Fruit fly (Drosophila melanogaster): ENCODE data around the gene Non2.

Gene Non2

DNA sequence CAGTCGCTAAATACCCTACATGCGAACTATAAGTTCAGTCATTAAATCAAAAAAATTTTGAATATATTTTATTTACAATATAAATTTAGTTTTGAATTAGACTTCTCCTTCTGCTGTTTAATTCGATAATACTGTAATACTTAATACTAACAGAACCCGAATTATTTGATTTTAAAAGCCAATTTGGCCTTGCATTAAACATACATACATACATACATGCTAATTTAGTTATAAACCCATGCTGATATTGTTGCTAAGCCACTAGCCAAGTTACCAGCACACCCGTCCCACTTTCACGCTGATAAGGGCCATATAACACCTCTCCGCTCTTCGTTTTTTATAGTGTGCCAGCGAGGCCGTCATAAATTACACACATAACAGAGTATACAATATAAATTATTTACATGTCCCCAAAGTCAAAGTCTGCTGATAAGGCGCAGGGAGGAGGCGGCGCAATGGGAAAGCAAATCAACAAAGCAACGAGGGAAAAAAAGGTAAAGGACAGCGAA lies 32.4 kb downstream of the Non2 start (continued):
- TF ChIP-seq Vsx1 (GFP tag; optimal IDR thresholded peaks at IDR 0.05), result peak; percentile 64
- TF ChIP-seq Trl (optimal IDR thresholded peaks at IDR 0.05), result no peak
- TF ChIP-seq Trl (GFP tag; optimal IDR thresholded peaks at IDR 0.05), result no peak
- no peak for TF ChIP-seq Max (GFP tag; optimal IDR thresholded peaks at IDR 0.05)
- TF ChIP-seq Lhr (GFP tag; optimal IDR thresholded peaks at IDR 0.05), result no peak
- peak; percentile 20; the same call in 1 of the 2 replicates for TF ChIP-seq CG14441 (GFP tag; IDR thresholded peaks at IDR 0.05)
- TF ChIP-seq CG15073 (GFP tag; optimal IDR thresholded peaks at IDR 0.05), result no peak
- no peak for TF ChIP-seq Sin3A (optimal IDR thresholded peaks at IDR 0.05)
- TF ChIP-seq Sry-δ (GFP tag; optimal IDR thresholded peaks at IDR 0.05), result no peak
- TF ChIP-seq dimm (GFP tag; IDR thresholded peaks at IDR 0.05), result no peak
- TF ChIP-seq tll (GFP tag; optimal IDR thresholded peaks at IDR 0.05), result peak in 1 of 2 experiments; percentile 68
- no peak for TF ChIP-seq CG6654 (GFP tag; optimal IDR thresholded peaks at IDR 0.05)
- 0 out of 3 replicates have a peak, but pooled peaks have one; percentile 39 for TF ChIP-seq H15 (GFP tag; IDR thresholded peaks at IDR 0.05)
- TF ChIP-seq hkb (optimal IDR thresholded peaks at IDR 0.05), result no peak
- no peak; the same call in 1 of the 2 replicates for TF ChIP-seq hkb (GFP tag; IDR thresholded peaks at IDR 0.05)
- no peak for TF ChIP-seq Bdp1 (GFP tag; optimal IDR thresholded peaks at IDR 0.05)
- TF ChIP-seq gsb (GFP tag; IDR thresholded peaks at IDR 0.05), result no peak
- TF ChIP-seq CG14667 (GFP tag; IDR thresholded peaks at IDR 0.05), result no peak
- no peak for TF ChIP-seq bigmax (GFP tag; optimal IDR thresholded peaks at IDR 0.05)
- no peak for TF ChIP-seq CG1792 (GFP tag; optimal IDR thresholded peaks at IDR 0.05)
- no peak for TF ChIP-seq Dip3 (GFP tag; optimal IDR thresholded peaks at IDR 0.05)
- TF ChIP-seq run (tag; optimal IDR thresholded peaks at IDR 0.05), result no peak
- TF ChIP-seq tio (GFP tag; optimal IDR thresholded peaks at IDR 0.05), result no peak
- no peak for TF ChIP-seq CG12236 (GFP tag; optimal IDR thresholded peaks at IDR 0.05)
- TF ChIP-seq CG5245 (GFP tag; optimal IDR thresholded peaks at IDR 0.05), result no peak
- no peak for TF ChIP-seq so (GFP tag; IDR thresholded peaks at IDR 0.05)
- TF ChIP-seq gfzf (GFP tag; optimal IDR thresholded peaks at IDR 0.05), result no peak
- TF ChIP-seq CG3407 (GFP tag; optimal IDR thresholded peaks at IDR 0.05), result peak; percentile 17
- peak; percentile 28 for TF ChIP-seq CG9817 (tag; optimal IDR thresholded peaks at IDR 0.05)
- TF ChIP-seq kay (GFP tag; optimal IDR thresholded peaks at IDR 0.05), result no peak
- TF ChIP-seq mld (GFP tag; IDR thresholded peaks at IDR 0.05; ENCODE audit: partially characterized antibody), result no peak
- no peak for TF ChIP-seq yki (optimal IDR thresholded peaks at IDR 0.05)
- TF ChIP-seq Elba2 (GFP tag; optimal IDR thresholded peaks at IDR 0.05), result no peak
- no peak for TF ChIP-seq CG43689 (GFP tag; IDR thresholded peaks at IDR 0.05)
- peak; percentile 1 for TF ChIP-seq twi (tag; optimal IDR thresholded peaks at IDR 0.05)
- TF ChIP-seq B-H2 (GFP tag; optimal IDR thresholded peaks at IDR 0.05), result peak; percentile 76
- TF ChIP-seq ewg (GFP tag; optimal IDR thresholded peaks at IDR 0.05), result no peak
- TF ChIP-seq dmrt11E (tag; optimal IDR thresholded peaks at IDR 0.05), result no peak
- TF ChIP-seq CG30020 (tag; optimal IDR thresholded peaks at IDR 0.05), result no peak
- TF ChIP-seq Taf1 (GFP tag; IDR thresholded peaks at IDR 0.05), result no peak
- TF ChIP-seq sd (tag; optimal IDR thresholded peaks at IDR 0.05), result peak; percentile 68
- peak; percentile 28 for TF ChIP-seq CG17829 (tag; optimal IDR thresholded peaks at IDR 0.05)
- TF ChIP-seq CG17385 (GFP tag; optimal IDR thresholded peaks at IDR 0.05), result peak; percentile 39
- TF ChIP-seq Mad (GFP tag; optimal IDR thresholded peaks at IDR 0.05), result no peak
- no peak for TF ChIP-seq sna (GFP tag; IDR thresholded peaks at IDR 0.05; ENCODE audit: partially characterized antibody)
- no peak for TF ChIP-seq ssp (GFP tag; IDR thresholded peaks at IDR 0.05)
- TF ChIP-seq ttk (GFP tag; IDR thresholded peaks at IDR 0.05), result no peak
- no peak for TF ChIP-seq CG7963 (GFP tag; IDR thresholded peaks at IDR 0.05; ENCODE audit: partially characterized antibody)
- peak; percentile 26 for TF ChIP-seq CG15696 (tag; optimal IDR thresholded peaks at IDR 0.05)
- no peak for TF ChIP-seq CG10366 (GFP tag; IDR thresholded peaks at IDR 0.05)
- peak; percentile 21 for TF ChIP-seq CG17359 (tag; optimal IDR thresholded peaks at IDR 0.05)
- TF ChIP-seq CG12104 (GFP tag; optimal IDR thresholded peaks at IDR 0.05), result peak; percentile 20
- peak; percentile 47; the same call in 1 of the 3 replicates for TF ChIP-seq z (GFP tag; IDR thresholded peaks at IDR 0.05)

Measured in whole organism, embryonic.